Fruit fly (Drosophila melanogaster): Measurements from ENCODE around the gene Tspo.

Gene Tspo

DNA sequence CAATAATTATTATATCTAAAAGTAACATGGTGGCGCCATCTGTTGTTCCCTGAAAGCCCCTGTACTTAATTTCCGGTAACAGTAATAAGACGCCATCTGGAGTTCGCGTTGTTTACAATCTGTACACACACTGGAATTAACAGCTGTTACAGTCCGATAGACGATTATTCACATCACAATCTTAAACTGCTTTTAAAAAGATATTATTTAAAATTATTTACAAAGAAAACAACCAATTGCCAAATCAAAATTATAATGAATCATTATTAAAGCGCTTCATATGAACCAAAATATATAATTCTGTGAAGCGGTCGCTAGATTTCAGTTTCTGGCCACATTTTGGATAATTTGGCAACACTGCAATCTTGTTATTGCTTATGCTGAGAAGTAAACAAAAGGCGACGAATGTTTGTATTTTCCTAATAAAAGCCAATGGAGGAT, 43.0 kb downstream of the Tspo start, which contains the start of gene CG13689 (continued):
- TF ChIP-seq grn (GFP tag; optimal IDR thresholded peaks at IDR 0.05) (peak; percentile 78), sim (GFP tag; IDR thresholded peaks at IDR 0.05) (no peak), pfk (GFP tag; optimal IDR thresholded peaks at IDR 0.05) (peak; percentile 20), E2f2 (GFP tag; IDR thresholded peaks at IDR 0.05) (peak; percentile 61), her (GFP tag; optimal IDR thresholded peaks at IDR 0.05) (no peak), mirr (GFP tag; optimal IDR thresholded peaks at IDR 0.05) (no peak), Camta (GFP tag; optimal IDR thresholded peaks at IDR 0.05) (peak; percentile 41), CG9876 (GFP tag; optimal IDR thresholded peaks at IDR 0.05) (no peak), Max (GFP tag; optimal IDR thresholded peaks at IDR 0.05) (peak; percentile 36), Kr (GFP tag; optimal IDR thresholded peaks at IDR 0.05) (no peak), CG8089 (GFP tag; optimal IDR thresholded peaks at IDR 0.05) (no peak), HLHmδ (GFP tag; optimal IDR thresholded peaks at IDR 0.05) (no peak), Gsc (GFP tag; IDR thresholded peaks at IDR 0.05) (no peak), B-H1 (GFP tag; IDR thresholded peaks at IDR 0.05) (no peak), CG17829 (tag; optimal IDR thresholded peaks at IDR 0.05) (peak; percentile 77), CG13894 (tag; optimal IDR thresholded peaks at IDR 0.05) (no peak), ase (GFP tag; IDR thresholded peaks at IDR 0.05) (peak; percentile 48; the same call in 1 of the 3 replicates), sna (GFP tag; IDR thresholded peaks at IDR 0.05; ENCODE audit: partially characterized antibody) (no peak; the same call in 1 of the 2 replicates), unc-4 (GFP tag; IDR thresholded peaks at IDR 0.05; ENCODE audit: partially characterized antibody) (no peak; the same call in 1 of the 2 replicates), fd64A (GFP tag; optimal IDR thresholded peaks at IDR 0.05) (no peak), CG16779 (GFP tag; IDR thresholded peaks at IDR 0.05) (no peak), CG3065 (GFP tag; optimal IDR thresholded peaks at IDR 0.05) (no peak), Ada2b (GFP tag; IDR thresholded peaks at IDR 0.05) (no peak), exex (tag; optimal IDR thresholded peaks at IDR 0.05) (no peak), CG10321 (GFP tag; IDR thresholded peaks at IDR 0.05) (no peak), CG8281 (tag; optimal IDR thresholded peaks at IDR 0.05) (no peak), tll (GFP tag; optimal IDR thresholded peaks at IDR 0.05) (no peak), dmrt11E (tag; optimal IDR thresholded peaks at IDR 0.05) (peak; percentile 14), CG6689 (GFP tag; IDR thresholded peaks at IDR 0.05) (peak; percentile 33; the same call in 1 of the 2 replicates), CG2120 (GFP tag; optimal IDR thresholded peaks at IDR 0.05) (peak; percentile 61), crc (GFP tag; optimal IDR thresholded peaks at IDR 0.05) (no peak), wor (GFP tag; IDR thresholded peaks at IDR 0.05) (no peak), p53 (GFP tag; optimal IDR thresholded peaks at IDR 0.05) (no peak), D (optimal IDR thresholded peaks at IDR 0.05) (no peak), D (GFP tag; optimal IDR thresholded peaks at IDR 0.05) (no peak), CG14710 (tag; optimal IDR thresholded peaks at IDR 0.05) (peak; percentile 69), lov (optimal IDR thresholded peaks at IDR 0.05) (no peak), lov (GFP tag; IDR thresholded peaks at IDR 0.05) (no peak), sisA (GFP tag; IDR thresholded peaks at IDR 0.05) (peak; percentile 63), da (GFP tag; optimal IDR thresholded peaks at IDR 0.05) (no peak), E2f1 (GFP tag; IDR thresholded peaks at IDR 0.05) (peak; percentile 57), dan (GFP tag; IDR thresholded peaks at IDR 0.05) (no peak), ewg (GFP tag; optimal IDR thresholded peaks at IDR 0.05) (peak; percentile 32), Oaz (GFP tag; IDR thresholded peaks at IDR 0.05) (no peak), bab2 (GFP tag; optimal IDR thresholded peaks at IDR 0.05) (peak; percentile 46), CG15601 (tag; optimal IDR thresholded peaks at IDR 0.05) (peak; percentile 21), Sin3A (optimal IDR thresholded peaks at IDR 0.05) (no peak), Nf-YA (GFP tag; IDR thresholded peaks at IDR 0.05) (no peak), CG3838 (GFP tag; optimal IDR thresholded peaks at IDR 0.05) (peak; percentile 52), CG12942 (GFP tag; optimal IDR thresholded peaks at IDR 0.05) (peak; percentile 0), CG1529 (GFP tag; optimal IDR thresholded peaks at IDR 0.05) (no peak), chinmo (GFP tag; IDR thresholded peaks at IDR 0.05; ENCODE audit: partially characterized antibody) (no peak), Mrtf (GFP tag; IDR thresholded peaks at IDR 0.05) (peak; percentile 22; the same call in 1 of the 3 replicates)
